Worm (Caenorhabditis elegans) whole organism, mixed stage, embryonic: ENCODE results near the gene ced-5.

Experiments
- cnd-1 ChIP-seq: fragments of 200-800 bp; sonication (Bioruptor generic); optimal IDR thresholded peaks from 2 replicates; lab custom pipeline; 2018; ENCODE audit warnings: mild to moderate bottlenecking, missing genetic modification characterization, missing compliant biosample characterization
- elt-1 ChIP-seq: sonication (generic microtip); optimal IDR thresholded peaks from 2 replicates; lab custom pipeline; 2017; ENCODE audit warnings: missing genetic modification characterization, mild to moderate bottlenecking, missing compliant biosample characterization, antibody characterized with exemption, moderate library complexity, borderline replicate concordance; ENCODE audit not compliant: insufficient read depth
- lsy-2 ChIP-seq: fragments of 150-350 bp; optimal IDR thresholded peaks from 2 replicates; lab custom pipeline; 2014; ENCODE audit warnings: missing biosample characterization, missing genetic modification characterization
- nhr-237 ChIP-seq: fragments of 150-350 bp; optimal IDR thresholded peaks from 2 replicates; lab custom pipeline; 2014; ENCODE audit warnings: missing biosample characterization, missing genetic modification characterization
- pha-4 ChIP-seq: fragments of 150-350 bp; optimal IDR thresholded peaks from 2 replicates; lab custom pipeline; 2018; ENCODE audit warnings: missing biosample characterization, missing genetic modification reagents, missing genetic modification characterization

DNA sequence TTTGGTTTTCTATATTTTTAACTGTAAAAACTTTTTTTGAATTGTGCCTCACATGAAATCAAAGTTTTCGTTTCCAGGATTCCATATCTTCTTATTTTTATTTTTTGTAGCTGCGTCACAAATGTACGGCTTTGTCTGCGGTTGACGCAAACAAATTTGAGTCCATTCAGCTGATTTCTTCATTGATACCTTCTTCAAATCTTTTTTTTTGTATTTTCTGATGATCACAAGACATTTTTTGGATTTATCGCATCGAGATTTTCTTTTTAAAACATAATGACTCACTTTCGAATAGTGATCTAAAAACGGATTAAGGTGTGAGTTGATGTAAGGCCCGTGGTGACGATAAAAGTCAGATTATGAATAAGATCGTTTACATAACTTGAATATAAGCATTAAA is 34.7 kb downstream of the ced-5 start:
- TF ChIP-seq elt-1 (no peak), pha-4 (tag; lab: Kevin White, UChicago) (no peak), lsy-2 (no peak), nhr-237 (tag; lab: Kevin White, UChicago) (no peak), cnd-1 (tag; lab: Kevin White, UChicago) (no peak)
